Fruit fly (Drosophila melanogaster): ENCODE data around the gene cdm.

The cdm gene

dm6 chr3R:18185385-18185784 lies 2.1 kb upstream of the cdm start, which contains the start of the genes Arp5 and CG7208 (continued):
- TF ChIP-seq CG43689 (GFP tag; IDR thresholded peaks at IDR 0.05) (no peak), CG42726 (GFP tag; IDR thresholded peaks at IDR 0.05; ENCODE audit: partially characterized antibody) (no peak), CG12942 (GFP tag; optimal IDR thresholded peaks at IDR 0.05) (peak; percentile 69), CG7786 (GFP tag; optimal IDR thresholded peaks at IDR 0.05) (peak; percentile 58), nerfin-1 (tag; optimal IDR thresholded peaks at IDR 0.05) (peak; percentile 45), Ssrp (tag; optimal IDR thresholded peaks at IDR 0.05) (peak; percentile 56), CG13424 (tag; optimal IDR thresholded peaks at IDR 0.05) (peak; percentile 69), vnd (GFP tag; IDR thresholded peaks at IDR 0.05; ENCODE audit: partially characterized antibody) (no peak), wor (GFP tag; IDR thresholded peaks at IDR 0.05) (0 out of 2 replicates have a peak, but pooled peaks have one; percentile 13), HLHmδ (GFP tag; optimal IDR thresholded peaks at IDR 0.05) (no peak), CG13624 (GFP tag; optimal IDR thresholded peaks at IDR 0.05) (peak; percentile 70), CG1832 (GFP tag; optimal IDR thresholded peaks at IDR 0.05) (no peak), Ptx1 (GFP tag; IDR thresholded peaks at IDR 0.05) (peak; percentile 62), CG31224 (GFP tag; IDR thresholded peaks at IDR 0.05) (peak; percentile 35; the same call in 1 of the 2 replicates), zen (tag; optimal IDR thresholded peaks at IDR 0.05) (peak; percentile 57), Awh (GFP tag; IDR thresholded peaks at IDR 0.05) (no peak), HLH3B (GFP tag; IDR thresholded peaks at IDR 0.05) (no peak), CG10431 (GFP tag; optimal IDR thresholded peaks at IDR 0.05) (no peak), ase (GFP tag; IDR thresholded peaks at IDR 0.05) (peak; percentile 8; the same call in 1 of the 3 replicates), btn (GFP tag; optimal IDR thresholded peaks at IDR 0.05) (no peak), CG16863 (GFP tag; optimal IDR thresholded peaks at IDR 0.05) (peak; percentile 30), sna (GFP tag; IDR thresholded peaks at IDR 0.05; ENCODE audit: partially characterized antibody) (peak; percentile 64; the same call in 1 of the 2 replicates), slp2 (GFP tag; optimal IDR thresholded peaks at IDR 0.05) (peak; percentile 44), Hsf (GFP tag; optimal IDR thresholded peaks at IDR 0.05) (peak; percentile 76), org-1 (GFP tag; optimal IDR thresholded peaks at IDR 0.05) (no peak), Sox102F (GFP tag; optimal IDR thresholded peaks at IDR 0.05) (no peak), zfh2 (GFP tag; optimal IDR thresholded peaks at IDR 0.05) (peak; percentile 63), fd96Cb (tag; optimal IDR thresholded peaks at IDR 0.05) (peak; percentile 62), bowl (GFP tag; IDR thresholded peaks at IDR 0.05) (no peak), CG6272 (GFP tag; IDR thresholded peaks at IDR 0.05) (peak; percentile 62), dmrt11E (tag; optimal IDR thresholded peaks at IDR 0.05) (peak; percentile 34), CG11456 (GFP tag; IDR thresholded peaks at IDR 0.05) (0 out of 3 replicates have a peak, but pooled peaks have one; percentile 59), lbe (GFP tag; optimal IDR thresholded peaks at IDR 0.05) (peak; percentile 56), tio (GFP tag; optimal IDR thresholded peaks at IDR 0.05) (no peak), eve (GFP tag; optimal IDR thresholded peaks at IDR 0.05) (no peak), CG17568 (GFP tag; optimal IDR thresholded peaks at IDR 0.05) (no peak), hb (GFP tag; IDR thresholded peaks at IDR 0.05; ENCODE audit: partially characterized antibody) (no peak), sima (GFP tag; optimal IDR thresholded peaks at IDR 0.05) (no peak), NfI (GFP tag; optimal IDR thresholded peaks at IDR 0.05) (peak; percentile 71), HHEX (GFP tag; optimal IDR thresholded peaks at IDR 0.05) (peak; percentile 61), Neu2 (GFP tag; optimal IDR thresholded peaks at IDR 0.05; ENCODE audit: borderline replicate concordance) (no peak), tll (GFP tag; optimal IDR thresholded peaks at IDR 0.05) (no peak), knrl (GFP tag; IDR thresholded peaks at IDR 0.05; ENCODE audit: partially characterized antibody) (no peak), trh (GFP tag; optimal IDR thresholded peaks at IDR 0.05) (peak; percentile 23), Sry-δ (GFP tag; optimal IDR thresholded peaks at IDR 0.05) (peak; percentile 32), Atf-2 (GFP tag; optimal IDR thresholded peaks at IDR 0.05) (peak; percentile 48), cato (GFP tag; optimal IDR thresholded peaks at IDR 0.05; ENCODE audit: borderline replicate concordance) (peak; percentile 34), CG11085 (GFP tag; IDR thresholded peaks at IDR 0.05) (peak; percentile 59), emc (GFP tag; optimal IDR thresholded peaks at IDR 0.05) (no peak), inv (GFP tag; IDR thresholded peaks at IDR 0.05; ENCODE audit: partially characterized antibody) (no peak)
